Worm (Caenorhabditis elegans): ENCODE measurements around the gene alh-5.

DNA sequence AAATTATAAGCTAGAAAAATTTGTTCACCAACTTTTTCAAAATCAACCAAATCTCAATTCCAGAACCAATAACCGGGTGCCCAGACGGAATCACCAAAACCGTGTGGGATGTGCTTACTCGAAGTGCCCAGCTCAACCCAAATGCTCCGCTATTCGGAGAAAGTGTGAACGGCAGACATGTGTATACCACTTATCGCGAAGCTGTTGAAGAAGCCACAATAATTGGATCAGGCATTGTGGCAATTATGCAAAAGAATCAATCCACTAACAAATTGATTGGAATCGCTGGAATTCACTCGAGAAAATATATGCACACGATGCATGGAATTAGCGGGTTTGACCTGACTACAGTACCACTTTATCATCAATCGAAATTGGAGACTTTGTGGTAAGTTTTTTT is 29.7 kb downstream of the alh-5 start:
- TF ChIP-seq ama-1 (optimal IDR thresholded peaks at IDR 0.05) (no peak), ceh-36 (tag; optimal IDR thresholded peaks at IDR 0.05) (no peak), flt-1 (GFP tag; IDR thresholded peaks at IDR 0.05) (no peak), tbx-11 (GFP tag; IDR thresholded peaks at IDR 0.05) (no peak), pes-1 (GFP tag; IDR thresholded peaks at IDR 0.05) (no peak)
